Worm (Caenorhabditis elegans) whole organism, L1 larva: ENCODE measurements around the gene srb-3.

Experiments used
- C04F5.9 ChIP-seq: sonication (generic microtip); optimal IDR thresholded peaks from 2 replicates; lab custom pipeline; 2016; ENCODE audit warnings: missing genetic modification characterization, missing compliant biosample characterization
- C16A3.4 ChIP-seq: fragments of 150-350 bp; optimal IDR thresholded peaks from 2 replicates; lab custom pipeline; 2014; ENCODE audit warnings: missing biosample characterization, missing genetic modification characterization
- C34B4.2 ChIP-seq: sonication (generic microtip); optimal IDR thresholded peaks from 2 replicates; lab custom pipeline; 2017; ENCODE audit warnings: mild to moderate bottlenecking, missing genetic modification characterization, missing compliant biosample characterization
- Y116A8C.19 ChIP-seq: sonication (generic microtip); optimal IDR thresholded peaks from 2 replicates; lab custom pipeline; 2016; ENCODE audit warnings: missing compliant biosample characterization, missing genetic modification characterization, borderline replicate concordance
- aha-1 ChIP-seq: fragments of 150-350 bp; optimal IDR thresholded peaks from 2 replicates; lab custom pipeline; 2014; ENCODE audit warnings: missing biosample characterization, missing genetic modification characterization
- blmp-1 ChIP-seq: fragments of 150-350 bp; optimal IDR thresholded peaks from 2 replicates; lab custom pipeline; 2014; ENCODE audit warnings: missing biosample characterization, missing genetic modification characterization
- ceh-8 ChIP-seq: fragments of 200-800 bp; sonication (Bioruptor generic); optimal IDR thresholded peaks from 2 replicates; lab custom pipeline; 2018; ENCODE audit warnings: mild to moderate bottlenecking, missing genetic modification characterization, moderate library complexity, missing compliant biosample characterization
- ceh-82 ChIP-seq, 3 experiments: fragments of 150-350 bp in 1 of 3; sonication (generic microtip) in 2 of 3; optimal IDR thresholded peaks; 2 replicates each; lab custom pipeline; 2014 to 2017; ENCODE audit warnings: missing biosample characterization in 3 of 3, missing genetic modification characterization in 3 of 3
- ces-1 ChIP-seq: fragments of 150-350 bp; optimal IDR thresholded peaks from 2 replicates; lab custom pipeline; 2014; ENCODE audit warnings: missing biosample characterization, missing genetic modification reagents, missing genetic modification characterization
- dsc-1 ChIP-seq: sonication (generic microtip); optimal IDR thresholded peaks from 2 replicates; lab custom pipeline; 2016; ENCODE audit warnings: mild to moderate bottlenecking, missing genetic modification characterization, missing compliant biosample characterization
- elt-2 ChIP-seq: sonication (generic microtip); optimal IDR thresholded peaks from 2 replicates; lab custom pipeline; 2016; ENCODE audit warnings: missing genetic modification characterization, mild to moderate bottlenecking, inconsistent platforms, missing compliant biosample characterization, missing genetic modification reagents
- elt-3 ChIP-seq, 6 experiments: fragments of 150-350 bp in 1 of 6; sonication (generic microtip); optimal IDR thresholded peaks; 2 replicates each; lab custom pipeline; 2017 to 2018; ENCODE audit warnings: missing biosample characterization in 6 of 6, missing genetic modification characterization in 6 of 6, inconsistent platforms in 1 of 6
- ets-5 ChIP-seq: fragments of 200-800 bp; sonication (Bioruptor generic); IDR thresholded peaks from 2 replicates; pipeline ENCODE4 v1.3.6; 2022; ENCODE audit warnings: missing genetic modification characterization, missing compliant biosample characterization
- fkh-8 ChIP-seq: sonication (generic microtip); optimal IDR thresholded peaks from 2 replicates; lab custom pipeline; 2016; ENCODE audit warnings: mild to moderate bottlenecking, missing genetic modification characterization, missing compliant biosample characterization
- fos-1 ChIP-seq: fragments of 150-350 bp; optimal IDR thresholded peaks from 2 replicates; lab custom pipeline; 2014; ENCODE audit warnings: missing biosample characterization, missing genetic modification characterization
- grh-1 ChIP-seq: fragments of 200-800 bp; sonication (Bioruptor generic); IDR thresholded peaks from 2 replicates; pipeline ENCODE4 v1.3.6; 2022; ENCODE audit warnings: missing genetic modification reagents, missing genetic modification characterization, missing compliant biosample characterization
- jun-1 ChIP-seq: fragments of 150-350 bp; optimal IDR thresholded peaks from 2 replicates; lab custom pipeline; 2014; ENCODE audit warnings: missing biosample characterization, missing genetic modification reagents, missing genetic modification characterization
- lin-14 ChIP-seq: fragments of 200-800 bp; sonication (Bioruptor generic); optimal IDR thresholded peaks from 2 replicates; lab custom pipeline; 2018; ENCODE audit warnings: mild to moderate bottlenecking, missing genetic modification characterization, moderate library complexity, missing compliant biosample characterization
- lin-35 ChIP-seq, 2 experiments: fragments of 150-350 bp; optimal IDR thresholded peaks; 2 replicates each; lab custom pipeline; 2014; ENCODE audit warnings: missing biosample characterization in 2 of 2, missing genetic modification characterization in 2 of 2, missing genetic modification reagents in 2 of 2
- mef-2 ChIP-seq: fragments of 150-350 bp; optimal IDR thresholded peaks from 2 replicates; lab custom pipeline; 2014; ENCODE audit warnings: missing biosample characterization, missing genetic modification characterization
- mep-1 ChIP-seq: fragments of 150-350 bp; optimal IDR thresholded peaks from 2 replicates; lab custom pipeline; 2014; ENCODE audit warnings: missing biosample characterization, missing genetic modification characterization
- nhr-19 ChIP-seq: fragments of 200-800 bp; sonication (Bioruptor generic); conservative IDR thresholded peaks from 2 replicates; pipeline ENCODE4 v1.3.6; 2022; ENCODE audit warnings: missing genetic modification characterization, missing compliant biosample characterization
- nhr-20 ChIP-seq: sonication (generic microtip); optimal IDR thresholded peaks from 2 replicates; lab custom pipeline; 2016; ENCODE audit warnings: mild to moderate bottlenecking, missing genetic modification characterization, missing compliant biosample characterization
- nhr-28 ChIP-seq: fragments of 150-350 bp; optimal IDR thresholded peaks from 2 replicates; lab custom pipeline; 2014; ENCODE audit warnings: missing biosample characterization, missing genetic modification characterization
- nhr-71 ChIP-seq: sonication (generic microtip); optimal IDR thresholded peaks from 2 replicates; lab custom pipeline; 2016; ENCODE audit warnings: mild to moderate bottlenecking, missing genetic modification characterization, moderate library complexity, missing compliant biosample characterization
- pag-3 ChIP-seq: sonication (generic microtip); optimal IDR thresholded peaks from 2 replicates; lab custom pipeline; 2017; ENCODE audit warnings: missing genetic modification characterization, mild to moderate bottlenecking, missing compliant biosample characterization, antibody characterized with exemption, borderline replicate concordance; ENCODE audit not compliant: insufficient read depth
- swsn-7 ChIP-seq: sonication (generic microtip); optimal IDR thresholded peaks from 2 replicates; lab custom pipeline; 2016; ENCODE audit warnings: missing genetic modification characterization, missing compliant biosample characterization
- tlp-1 ChIP-seq: fragments of 150-350 bp; optimal IDR thresholded peaks from 2 replicates; lab custom pipeline; 2014; ENCODE audit warnings: missing biosample characterization, missing genetic modification characterization
- unc-130 ChIP-seq: fragments of 150-350 bp; optimal IDR thresholded peaks from 2 replicates; lab custom pipeline; 2017; ENCODE audit warnings: missing biosample characterization, missing genetic modification characterization, inconsistent platforms
- unc-62 ChIP-seq: fragments of 150-350 bp; optimal IDR thresholded peaks from 2 replicates; lab custom pipeline; 2014; ENCODE audit warnings: missing biosample characterization, missing genetic modification reagents, missing genetic modification characterization
- unc-86 ChIP-seq: sonication (generic microtip); optimal IDR thresholded peaks from 2 replicates; lab custom pipeline; 2016; ENCODE audit warnings: missing genetic modification characterization, missing compliant biosample characterization
- vab-15 ChIP-seq: sonication (generic microtip); optimal IDR thresholded peaks from 2 replicates; lab custom pipeline; 2017; ENCODE audit warnings: missing genotype, mild to moderate bottlenecking, missing genetic modification characterization, missing compliant biosample characterization
- zag-1 ChIP-seq: fragments of 150-350 bp; optimal IDR thresholded peaks from 2 replicates; lab custom pipeline; 2014; ENCODE audit warnings: missing biosample characterization, missing genetic modification characterization
- zip-4 ChIP-seq: fragments of 200-800 bp; sonication (Bioruptor generic); optimal IDR thresholded peaks from 2 replicates; lab custom pipeline; 2018; ENCODE audit warnings: mild to moderate bottlenecking, missing genetic modification characterization, moderate library complexity, missing compliant biosample characterization
- ztf-4 ChIP-seq: fragments of 150-350 bp; optimal IDR thresholded peaks from 2 replicates; lab custom pipeline; 2014; ENCODE audit warnings: missing biosample characterization, missing genetic modification characterization

The srb-3 gene

ce11 chrII:5141945-5142514 lies 24.6 kb downstream of the srb-3 start, which contains the start of gene nas-29:
Gene nas-29 (minus strand): TSS chrII:5142036.
- TF ChIP-seq grh-1 (GFP tag; lab: Robert Waterston, UW) (no peak), elt-3 (tag; optimal IDR thresholded peaks at IDR 0.05; lab: Kevin White, UChicago) (peak in 1 of 6 experiments; percentile 31), elt-2 (tag; lab: Kevin White, UChicago) (peak; percentile 91), lin-14 (GFP tag; lab: Kevin White, UChicago) (peak; percentile 34), lin-35 (GFP tag; optimal IDR thresholded peaks at IDR 0.05; lab: Kevin White, UChicago) (peak in 1 of 2 experiments; percentile 48), mep-1 (tag; lab: Kevin White, UChicago) (no peak), nhr-20 (tag; lab: Kevin White, UChicago) (peak; percentile 92)
- TF ChIP-seq, all 84 proteins: peak for 5

ce11 chrII:5136296-5136767 lies 30.3 kb downstream of the srb-3 start, which contains the start of gene F58A6.2:
Gene F58A6.2 (plus strand): TSS chrII:5136717.
- peak; percentile 40 for TF ChIP-seq nhr-71
- no peak for TF ChIP-seq fos-1 (tag; lab: Kevin White, UChicago)
- TF ChIP-seq vab-15, result no peak
- peak; percentile 66 for TF ChIP-seq fkh-8
- TF ChIP-seq ceh-8 (GFP tag; lab: Kevin White, UChicago), result peak; percentile 71
- no peak for TF ChIP-seq mef-2
- TF ChIP-seq, all 84 proteins: peak for 3

ce11 chrII:5131800-5132199 lies 34.8 kb downstream of the srb-3 start:
- no peak for TF ChIP-seq ztf-4 (tag; lab: Kevin White, UChicago)
- TF ChIP-seq nhr-71, result no peak
- no peak for TF ChIP-seq zip-4 (GFP tag; lab: Kevin White, UChicago)
- TF ChIP-seq ces-1 (GFP tag; lab: Kevin White, UChicago), result no peak
- no peak for TF ChIP-seq C34B4.2 (tag; lab: Kevin White, UChicago)
- no peak for TF ChIP-seq pag-3
- no peak for TF ChIP-seq C04F5.9 (tag; lab: Kevin White, UChicago)
- no peak for TF ChIP-seq lin-35 (GFP tag; optimal IDR thresholded peaks at IDR 0.05; lab: Kevin White, UChicago)
- no peak for TF ChIP-seq C16A3.4 (tag; lab: Kevin White, UChicago)

- TF ChIP-seq unc-130 (tag; lab: Kevin White, UChicago) (no peak), Y116A8C.19 (no peak), nhr-19 (GFP tag; lab: Robert Waterston, UW) (no peak), mep-1 (tag; lab: Kevin White, UChicago) (no peak), swsn-7 (tag; lab: Kevin White, UChicago) (no peak), pag-3 (no peak), dsc-1 (no peak), zag-1 (tag; lab: Kevin White, UChicago) (no peak), aha-1 (no peak)
These were observed 36.6 kb downstream of the srb-3 start, which contains the start of gene lgc-56 for ce11 chrII:5130081-5130480. Gene lgc-56 (plus strand): TSS chrII:5130381.

- no peak for TF ChIP-seq aha-1
- TF ChIP-seq blmp-1, result no peak
- TF ChIP-seq lin-14 (GFP tag; lab: Kevin White, UChicago), result no peak
- TF ChIP-seq ztf-4 (tag; lab: Kevin White, UChicago), result no peak
- TF ChIP-seq unc-130 (tag; lab: Kevin White, UChicago), result no peak
- TF ChIP-seq zag-1 (tag; lab: Kevin White, UChicago), result no peak
- TF ChIP-seq ceh-82 (tag; optimal IDR thresholded peaks at IDR 0.05; lab: Kevin White, UChicago), result no peak
- TF ChIP-seq unc-62 (GFP tag; lab: Kevin White, UChicago), result no peak
- TF ChIP-seq tlp-1 (tag; lab: Kevin White, UChicago), result no peak
- TF ChIP-seq nhr-19 (GFP tag; lab: Robert Waterston, UW), result no peak
- no peak for TF ChIP-seq unc-86 (tag; lab: Kevin White, UChicago)
- TF ChIP-seq ets-5 (GFP tag; lab: Robert Waterston, UW), result no peak
- no peak for TF ChIP-seq jun-1
- no peak for TF ChIP-seq nhr-28 (tag; lab: Kevin White, UChicago)
These were observed 46.0 kb downstream of the srb-3 start for ce11 chrII:5120612-5121011.
